Worm (Caenorhabditis elegans) whole organism, late embryonic: Measurements from ENCODE around the gene set-14.

ENCODE experiments used
- K09A11.1 ChIP-seq: sonication (generic microtip); optimal IDR thresholded peaks from 2 replicates; lab custom pipeline; 2017; ENCODE audit warnings: antibody characterized with exemption, mild to moderate bottlenecking, missing genetic modification characterization, missing compliant biosample characterization; ENCODE audit not compliant: insufficient read depth
- ahr-1 ChIP-seq: sonication (generic microtip); optimal IDR thresholded peaks from 2 replicates; lab custom pipeline; 2016; ENCODE audit warnings: missing genetic modification characterization, missing compliant biosample characterization
- ceh-2 ChIP-seq: sonication (generic microtip); optimal IDR thresholded peaks from 2 replicates; lab custom pipeline; 2016; ENCODE audit warnings: missing genotype, missing genetic modification characterization, missing compliant biosample characterization
- ceh-24 ChIP-seq: sonication (generic microtip); optimal IDR thresholded peaks from 2 replicates; lab custom pipeline; 2016; ENCODE audit warnings: mild to moderate bottlenecking, missing genetic modification characterization, missing compliant biosample characterization
- ceh-31 ChIP-seq: sonication (generic microtip); optimal IDR thresholded peaks from 2 replicates; lab custom pipeline; 2016; ENCODE audit warnings: missing genetic modification characterization, missing compliant biosample characterization
- ceh-9 ChIP-seq: sonication (generic microtip); optimal IDR thresholded peaks from 2 replicates; lab custom pipeline; 2016; ENCODE audit warnings: mild to moderate bottlenecking, missing genetic modification characterization, inconsistent platforms, missing compliant biosample characterization
- dve-1 ChIP-seq: sonication (generic microtip); optimal IDR thresholded peaks from 2 replicates; lab custom pipeline; 2017; ENCODE audit warnings: antibody characterized with exemption, mild to moderate bottlenecking, missing genetic modification characterization, missing compliant biosample characterization
- ets-4 ChIP-seq: sonication (generic microtip); optimal IDR thresholded peaks from 2 replicates; lab custom pipeline; 2016; ENCODE audit warnings: missing genetic modification characterization, missing compliant biosample characterization
- eyg-1 ChIP-seq: sonication (generic microtip); optimal IDR thresholded peaks from 2 replicates; lab custom pipeline; 2016; ENCODE audit warnings: missing genotype, missing genetic modification characterization, missing compliant biosample characterization
- hlh-15 ChIP-seq: sonication (generic microtip); optimal IDR thresholded peaks from 2 replicates; lab custom pipeline; 2016; ENCODE audit warnings: missing genetic modification characterization, missing compliant biosample characterization
- hlh-30 ChIP-seq: sonication (generic microtip); optimal IDR thresholded peaks from 2 replicates; lab custom pipeline; 2017; ENCODE audit warnings: antibody characterized with exemption, missing genetic modification characterization, missing compliant biosample characterization; ENCODE audit not compliant: insufficient read depth
- hlh-8 ChIP-seq: sonication (generic microtip); optimal IDR thresholded peaks from 2 replicates; lab custom pipeline; 2016; ENCODE audit warnings: missing genotype, missing genetic modification characterization, missing compliant biosample characterization
- madf-2 ChIP-seq: sonication (generic microtip); optimal IDR thresholded peaks from 2 replicates; lab custom pipeline; 2017; ENCODE audit warnings: missing genetic modification characterization, missing compliant biosample characterization
- nfya-1 ChIP-seq: sonication (generic microtip); optimal IDR thresholded peaks from 2 replicates; lab custom pipeline; 2017; ENCODE audit warnings: missing genetic modification characterization, mild to moderate bottlenecking, missing compliant biosample characterization, antibody characterized with exemption, moderate library complexity
- nhr-232 ChIP-seq: sonication (generic microtip); optimal IDR thresholded peaks from 2 replicates; lab custom pipeline; 2016; ENCODE audit warnings: missing genetic modification characterization, missing compliant biosample characterization
- odd-2 ChIP-seq: sonication (generic microtip); optimal IDR thresholded peaks from 2 replicates; lab custom pipeline; 2017; ENCODE audit warnings: antibody characterized with exemption, mild to moderate bottlenecking, missing genetic modification characterization, missing compliant biosample characterization
- pag-3 ChIP-seq: sonication (generic microtip); optimal IDR thresholded peaks from 2 replicates; lab custom pipeline; 2016; ENCODE audit warnings: missing compliant biosample characterization, missing genetic modification characterization, borderline replicate concordance
- pat-9 ChIP-seq: fragments of 200-800 bp; sonication (Bioruptor generic); optimal IDR thresholded peaks from 2 replicates; lab custom pipeline; 2018; ENCODE audit warnings: mild to moderate bottlenecking, missing genetic modification characterization, moderate library complexity, missing compliant biosample characterization
- pha-2 ChIP-seq: sonication (generic microtip); optimal IDR thresholded peaks from 2 replicates; lab custom pipeline; 2017; ENCODE audit warnings: mild to moderate bottlenecking, missing genetic modification characterization, missing compliant biosample characterization
- pha-4 ChIP-seq: fragments of 150-350 bp; optimal IDR thresholded peaks from 2 replicates; lab custom pipeline; 2018; ENCODE audit warnings: missing biosample characterization, missing genetic modification reagents, missing genetic modification characterization
- pqm-1 ChIP-seq: sonication (generic microtip); optimal IDR thresholded peaks from 2 replicates; lab custom pipeline; 2016; ENCODE audit warnings: missing genetic modification characterization, missing compliant biosample characterization
- pros-1 ChIP-seq: fragments of 150-350 bp; optimal IDR thresholded peaks from 2 replicates; lab custom pipeline; 2014; ENCODE audit warnings: missing biosample characterization, missing genetic modification reagents, missing genetic modification characterization
- sdc-2 ChIP-seq: sonication (generic microtip); optimal IDR thresholded peaks from 2 replicates; lab custom pipeline; 2016; ENCODE audit warnings: missing genotype, missing genetic modification characterization, missing compliant biosample characterization
- sox-2 ChIP-seq: fragments of 200-800 bp; sonication (Bioruptor generic); IDR thresholded peaks from 2 replicates; pipeline ENCODE4 v1.3.6; 2022; ENCODE audit warnings: missing genetic modification reagents, missing genetic modification characterization, missing compliant biosample characterization
- syd-9 ChIP-seq: sonication (generic microtip); optimal IDR thresholded peaks from 2 replicates; lab custom pipeline; 2016; ENCODE audit warnings: mild to moderate bottlenecking, missing genetic modification characterization, moderate library complexity, missing compliant biosample characterization
- ttx-3 ChIP-seq: sonication (generic microtip); optimal IDR thresholded peaks from 2 replicates; lab custom pipeline; 2016; ENCODE audit warnings: missing genetic modification reagents, missing genetic modification characterization, missing compliant biosample characterization
- unc-42 ChIP-seq: sonication (generic microtip); optimal IDR thresholded peaks from 2 replicates; lab custom pipeline; 2016; ENCODE audit warnings: missing genotype, missing genetic modification characterization, missing compliant biosample characterization
- unc-86 ChIP-seq: sonication (generic microtip); optimal IDR thresholded peaks from 2 replicates; lab custom pipeline; 2016; ENCODE audit warnings: missing genetic modification characterization, missing compliant biosample characterization

set-14 gene

DNA sequence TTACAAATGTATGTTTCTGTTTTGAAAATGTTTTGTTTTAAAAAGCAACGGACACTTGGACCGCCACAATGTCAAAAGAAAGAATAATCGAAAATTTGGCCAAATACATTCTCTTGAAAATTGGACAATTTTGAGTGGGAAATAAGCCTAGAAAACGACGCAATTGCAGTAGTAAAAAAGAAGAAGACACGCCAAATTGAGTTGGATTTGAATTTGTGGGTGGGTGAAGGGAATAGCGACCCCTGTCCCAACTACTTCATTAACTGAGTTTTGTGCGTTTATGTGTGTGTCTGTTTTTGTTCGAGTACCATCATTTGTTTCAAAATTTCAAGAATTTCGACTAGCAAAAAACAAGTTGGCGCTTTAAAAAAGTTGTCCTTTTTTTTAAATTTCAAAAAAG, 35.3 kb downstream of the set-14 start:
- TF ChIP-seq eyg-1 (tag; lab: Kevin White, UChicago), result no peak
- TF ChIP-seq hlh-15 (tag; lab: Kevin White, UChicago), result no peak
- TF ChIP-seq ttx-3 (tag; lab: Kevin White, UChicago), result no peak
- TF ChIP-seq unc-42 (tag; lab: Kevin White, UChicago), result peak; percentile 64

DNA sequence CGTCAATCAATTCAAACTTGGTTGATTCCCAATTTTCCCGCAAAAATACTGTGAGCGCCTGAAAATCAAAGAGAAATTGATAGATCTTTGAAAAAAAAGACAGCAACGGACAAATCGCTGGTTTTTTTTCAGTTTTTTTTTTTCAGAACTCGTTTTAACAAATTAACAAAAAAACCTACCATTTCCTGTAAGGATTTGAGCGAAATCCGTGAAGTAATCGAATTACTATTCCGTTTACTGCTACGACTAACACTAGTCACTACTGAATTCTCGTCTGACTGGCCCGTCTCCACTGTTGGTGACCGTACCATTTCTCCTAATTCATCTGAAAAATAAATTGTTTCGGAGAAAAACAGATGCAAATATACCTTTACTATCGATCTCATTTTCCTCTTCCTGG, 36.7 kb downstream of the set-14 start:
- TF ChIP-seq sdc-2 (tag; lab: Kevin White, UChicago), result no peak
- no peak for TF ChIP-seq pha-2 (tag; lab: Kevin White, UChicago)
- no peak for TF ChIP-seq ttx-3 (tag; lab: Kevin White, UChicago)
- no peak for TF ChIP-seq K09A11.1 (tag; lab: Kevin White, UChicago)
- TF ChIP-seq ahr-1 (tag; lab: Kevin White, UChicago), result no peak
- no peak for TF ChIP-seq dve-1 (tag; lab: Kevin White, UChicago)
- TF ChIP-seq ets-4 (tag; lab: Kevin White, UChicago), result no peak
- no peak for TF ChIP-seq pros-1 (tag; lab: Kevin White, UChicago)
- no peak for TF ChIP-seq pha-4
- no peak for TF ChIP-seq ceh-24 (tag; lab: Kevin White, UChicago)
- TF ChIP-seq hlh-8 (tag; lab: Kevin White, UChicago), result no peak
- TF ChIP-seq syd-9 (tag; lab: Kevin White, UChicago), result no peak
- no peak for TF ChIP-seq ceh-9 (tag; lab: Kevin White, UChicago)
- TF ChIP-seq unc-86, result no peak
- no peak for TF ChIP-seq ceh-2 (tag; lab: Kevin White, UChicago)
- TF ChIP-seq nfya-1 (tag; lab: Kevin White, UChicago), result no peak
- no peak for TF ChIP-seq pqm-1 (tag; lab: Kevin White, UChicago)

DNA sequence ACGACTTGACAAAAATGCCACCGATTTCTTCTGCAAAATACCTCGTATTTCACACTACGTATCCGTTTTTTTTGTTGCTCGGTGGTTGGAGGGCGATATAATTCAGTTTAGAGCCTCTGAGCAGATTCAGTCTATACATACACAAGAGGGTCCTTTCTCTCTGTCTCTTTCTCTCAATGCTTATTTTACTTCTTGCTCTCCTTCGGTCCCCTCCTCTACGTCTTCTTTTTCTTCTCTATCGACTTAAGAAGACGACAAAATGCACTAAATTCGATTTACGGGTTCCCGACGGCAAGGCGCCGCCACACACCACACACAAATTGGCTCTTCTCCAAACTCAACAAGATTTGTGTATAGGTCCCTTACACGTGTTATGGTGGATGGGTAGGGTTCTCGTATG, 37.1 kb downstream of the set-14 start:
- TF ChIP-seq unc-42 (tag; lab: Kevin White, UChicago) (peak; percentile 99), nhr-232 (tag; lab: Kevin White, UChicago) (no peak), ceh-31 (tag; lab: Kevin White, UChicago) (peak; percentile 25)

DNA sequence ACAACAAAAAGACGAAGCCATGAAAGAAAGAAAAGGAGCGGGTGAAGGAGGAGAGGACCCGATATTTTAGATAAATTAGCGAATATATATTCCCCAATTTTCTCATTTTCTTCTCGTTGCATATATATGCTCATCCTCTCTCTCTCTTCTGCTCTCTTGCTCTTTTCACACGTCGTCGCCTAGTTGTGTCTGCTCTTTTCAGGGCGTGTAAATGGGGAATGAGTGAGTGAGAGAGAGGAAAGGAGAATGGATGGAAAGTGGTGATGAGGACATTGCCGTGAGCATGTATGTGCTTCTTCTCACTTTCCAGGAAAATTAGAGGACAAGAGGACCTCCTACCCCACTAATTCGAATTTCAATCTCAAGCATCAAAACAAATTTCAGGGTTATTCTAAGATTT, 40.6 kb downstream of the set-14 start:
- TF ChIP-seq odd-2 (tag; lab: Kevin White, UChicago) (no peak), sox-2 (GFP tag; lab: Robert Waterston, UW) (no peak), ceh-31 (tag; lab: Kevin White, UChicago) (peak; percentile 54), pat-9 (tag; lab: Kevin White, UChicago) (no peak), syd-9 (tag; lab: Kevin White, UChicago) (no peak), unc-42 (tag; lab: Kevin White, UChicago) (peak; percentile 40)

DNA sequence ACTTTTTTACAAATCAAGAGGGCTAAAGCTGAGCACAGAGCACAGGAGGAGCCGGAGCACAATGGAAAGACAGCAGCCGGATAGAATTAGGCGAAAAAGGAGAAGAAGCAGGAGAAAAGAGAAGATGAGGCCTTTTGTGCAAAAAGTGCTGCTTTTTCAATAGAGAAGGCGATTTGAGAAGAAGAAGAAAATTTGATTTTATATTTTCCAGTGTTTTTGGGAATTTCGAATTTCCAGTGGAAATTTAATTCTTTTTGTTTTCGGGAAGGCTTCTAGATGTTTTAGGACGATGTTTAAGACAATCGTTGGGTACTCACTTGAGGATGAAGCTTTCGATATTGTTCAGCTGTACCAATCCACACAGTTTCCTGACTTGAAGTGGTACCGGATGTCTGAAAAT, 42.4 kb downstream of the set-14 start:
- TF ChIP-seq pag-3 (tag; lab: Kevin White, UChicago) (no peak), unc-42 (tag; lab: Kevin White, UChicago) (peak; percentile 88)

DNA sequence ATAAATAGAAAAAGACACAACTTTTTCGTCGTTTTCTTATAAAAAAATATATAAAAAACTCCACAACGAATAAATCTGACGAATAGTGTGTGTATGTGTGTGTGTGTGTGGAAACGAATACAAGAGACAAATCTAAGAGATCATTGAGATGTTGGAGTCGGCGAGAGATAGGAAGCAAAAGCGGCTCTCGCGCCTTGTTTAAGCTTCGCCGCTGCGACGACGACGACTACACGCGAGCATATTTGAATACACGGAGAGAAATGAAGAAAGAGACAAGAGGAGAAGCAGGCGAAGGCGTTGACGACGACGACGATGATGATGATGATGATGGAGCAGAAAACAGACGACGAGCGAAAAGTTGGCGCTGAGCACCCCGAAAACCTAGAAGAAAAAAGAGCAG, 51.3 kb downstream of the set-14 start:
- TF ChIP-seq ceh-31 (tag; lab: Kevin White, UChicago) (peak; percentile 37), hlh-30 (tag; lab: Kevin White, UChicago) (no peak), madf-2 (tag; lab: Kevin White, UChicago) (peak; percentile 39), unc-42 (tag; lab: Kevin White, UChicago) (peak; percentile 35)
